Worm (Caenorhabditis elegans): ENCODE measurements around the gene Y38H6C.20.

- no peak for TF ChIP-seq ama-1 (optimal IDR thresholded peaks at IDR 0.05)
- TF ChIP-seq ama-1 (GFP tag; optimal IDR thresholded peaks at IDR 0.05), result no peak
- no peak for TF ChIP-seq nhr-179 (tag; optimal IDR thresholded peaks at IDR 0.05)
- no peak for TF ChIP-seq rcor-1 (GFP tag; IDR thresholded peaks at IDR 0.05)
- no peak for TF ChIP-seq F55B11.4 (tag; optimal IDR thresholded peaks at IDR 0.05; ENCODE audit: borderline replicate concordance, insufficient read depth)
- TF ChIP-seq F33H1.4 (GFP tag; IDR thresholded peaks at IDR 0.05), result no peak
- no peak for TF ChIP-seq ceh-79 (tag; optimal IDR thresholded peaks at IDR 0.05)
- TF ChIP-seq F57C9.4 (tag; optimal IDR thresholded peaks at IDR 0.05), result no peak
- TF ChIP-seq lir-1 (GFP tag; conservative IDR thresholded peaks at IDR 0.05), result no peak
- TF ChIP-seq hlh-12 (tag; optimal IDR thresholded peaks at IDR 0.05), result no peak
- TF ChIP-seq hmg-20 (GFP tag; IDR thresholded peaks at IDR 0.05), result no peak
- no peak for TF ChIP-seq athp-1 (tag; optimal IDR thresholded peaks at IDR 0.05)
- TF ChIP-seq aptf-3 (GFP tag; IDR thresholded peaks at IDR 0.05), result no peak
- no peak for TF ChIP-seq Y79H2A.3 (GFP tag; conservative IDR thresholded peaks at IDR 0.05)
- TF ChIP-seq T26A5.8 (tag; optimal IDR thresholded peaks at IDR 0.05), result no peak
These were observed 15.5 kb upstream of the Y38H6C.20 start, which contains the start of gene F26F2.3 for ce11 chrV:20566454-20566853.

All from whole organism, young adult.